Fruit fly (Drosophila melanogaster) whole organism, prepupa: ENCODE measurements around the gene Acsf3.
A peak's percentile ranks its signal among the peaks of the same experiment; 100 is the strongest.

Experiments
- CG3032 ChIP-seq: fragments of 200-800 bp; optimal IDR thresholded peaks from 2 replicates; lab custom pipeline; 2019; ENCODE audit warnings: missing biosample characterization, mild to moderate bottlenecking, missing genetic modification characterization, moderate library complexity
- CG34406 ChIP-seq: fragments of 200-800 bp; sonication (Bioruptor generic); optimal IDR thresholded peaks from 3 replicates; lab custom pipeline; 2016; ENCODE audit warnings: missing biosample characterization, missing genetic modification characterization
- CG8632 ChIP-seq: fragments of 200-800 bp; sonication (Bioruptor generic); optimal IDR thresholded peaks from 3 replicates; lab custom pipeline; 2016; ENCODE audit warnings: missing biosample characterization, missing genetic modification characterization
- Eip75B ChIP-seq: fragments of 200-800 bp; sonication (Bioruptor generic); optimal IDR thresholded peaks from 3 replicates; lab custom pipeline; 2016; ENCODE audit warnings: missing biosample characterization, missing genetic modification characterization
- Gug ChIP-seq: fragments of 200-800 bp; sonication (Bioruptor generic); IDR thresholded peaks from 2 replicates; pipeline ENCODE4 v1.3.6; 2022; ENCODE audit warnings: missing biosample characterization, missing genetic modification characterization
- Hr39 ChIP-seq: fragments of 200-800 bp; sonication (Bioruptor generic); optimal IDR thresholded peaks from 2 replicates; lab custom pipeline; 2016; ENCODE audit warnings: missing biosample characterization, missing genetic modification characterization
- Lpt ChIP-seq: fragments of 200-800 bp; sonication (Bioruptor generic); optimal IDR thresholded peaks from 3 replicates; lab custom pipeline; 2016; ENCODE audit warnings: missing biosample characterization, missing genetic modification characterization
- OdsH ChIP-seq: fragments of 200-800 bp; sonication (Bioruptor generic); optimal IDR thresholded peaks from 3 replicates; lab custom pipeline; 2016; ENCODE audit warnings: missing biosample characterization, missing genetic modification characterization
- Sox102F ChIP-seq: fragments of 200-800 bp; sonication (Bioruptor generic); optimal IDR thresholded peaks from 2 replicates; lab custom pipeline; 2016; ENCODE audit warnings: missing biosample characterization, mild to moderate bottlenecking, missing genetic modification characterization
- fd59A ChIP-seq: fragments of 200-800 bp; sonication (Bioruptor generic); optimal IDR thresholded peaks from 2 replicates; lab custom pipeline; 2017; ENCODE audit warnings: missing biosample characterization, mild to moderate bottlenecking, missing genetic modification characterization, missing genetic modification reagents
- fd85E ChIP-seq: fragments of 200-800 bp; sonication (Bioruptor generic); optimal IDR thresholded peaks from 3 replicates; lab custom pipeline; 2016; ENCODE audit warnings: missing biosample characterization, missing genetic modification characterization
- pdm3 ChIP-seq: fragments of 200-800 bp; sonication (Bioruptor generic); optimal IDR thresholded peaks from 3 replicates; lab custom pipeline; 2016; ENCODE audit warnings: missing biosample characterization, missing genetic modification characterization

DNA sequence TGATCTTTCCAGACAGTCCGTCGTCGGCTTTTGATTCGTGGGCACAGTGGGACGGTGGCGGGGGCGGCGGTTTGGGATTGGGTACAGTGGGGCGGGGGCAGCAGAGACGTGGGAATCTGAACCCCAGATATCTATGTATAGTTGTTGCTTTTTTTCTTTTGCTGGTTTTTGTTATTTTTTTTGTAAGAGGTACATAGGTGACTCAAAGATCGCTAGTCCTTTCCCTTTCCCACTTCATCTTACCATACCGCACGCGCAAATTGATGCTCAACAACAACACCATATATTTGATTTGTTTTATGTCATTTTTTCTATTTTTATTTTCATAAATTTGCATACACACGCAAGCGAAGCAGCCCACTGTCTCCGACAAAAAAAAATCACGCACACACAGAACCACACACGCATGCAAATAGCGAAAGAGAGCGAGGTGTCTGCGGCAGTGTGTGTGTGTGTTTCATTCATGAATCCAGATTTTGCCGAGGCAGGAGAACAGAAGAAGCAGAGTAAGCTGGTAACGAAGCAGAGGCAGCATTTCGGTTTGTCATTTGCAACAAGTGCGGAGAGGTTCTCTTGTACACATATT is 23.0 kb upstream of the Acsf3 start:
- TF ChIP-seq OdsH (GFP tag; lab: Kevin White, UChicago), result peak; percentile 86
- peak; percentile 80 for TF ChIP-seq CG8632 (GFP tag; lab: Kevin White, UChicago)
- peak; percentile 71 for TF ChIP-seq Eip75B (GFP tag; lab: Kevin White, UChicago)
- peak; percentile 65; the same call in 1 of the 2 replicates for TF ChIP-seq Gug (GFP tag; lab: Robert Waterston, UW)
- peak; percentile 75 for TF ChIP-seq Lpt (GFP tag; lab: Kevin White, UChicago)
- peak; percentile 87 for TF ChIP-seq CG34406 (GFP tag; lab: Kevin White, UChicago)
- TF ChIP-seq fd85E (GFP tag; lab: Kevin White, UChicago), result peak; percentile 48
- TF ChIP-seq pdm3 (GFP tag; lab: Kevin White, UChicago), result peak; percentile 81
- peak; percentile 77 for TF ChIP-seq Sox102F (GFP tag; lab: Kevin White, UChicago)
- peak; percentile 89 for TF ChIP-seq Hr39 (GFP tag; lab: Kevin White, UChicago)
- TF ChIP-seq fd59A (GFP tag; lab: Kevin White, UChicago), result peak; percentile 95
- peak; percentile 92 for TF ChIP-seq CG3032 (tag; lab: Kevin White, UChicago)
